Worm (Caenorhabditis elegans): Measurements from ENCODE around the gene mrps-23.

Gene mrps-23

DNA sequence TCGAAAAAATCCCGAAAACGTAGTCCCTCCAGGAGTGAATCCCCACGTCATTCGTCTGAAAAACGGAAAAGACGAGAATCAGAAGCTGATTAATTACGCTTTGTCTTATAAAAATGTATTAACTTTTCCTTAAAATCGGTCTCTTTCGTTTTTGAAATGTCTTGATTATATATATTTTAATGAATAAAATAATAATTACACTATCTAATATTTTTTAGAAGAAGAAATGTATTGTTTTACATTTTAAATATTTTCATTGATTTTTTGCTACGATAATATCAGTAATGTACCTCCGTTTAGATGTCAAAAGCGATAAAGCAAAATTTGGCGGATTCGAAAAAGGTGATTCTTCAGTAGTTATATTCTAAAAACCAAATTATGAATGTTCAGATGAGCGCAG lies 1.8 kb upstream of the mrps-23 start, which contains the start of gene trpp-3:
Gene trpp-3 (plus strand): TSS at position 301 of the 400 bp plus-strand sequence.
- TF ChIP-seq nhr-237 (tag; optimal IDR thresholded peaks at IDR 0.05) (no peak), hlh-1 (tag; optimal IDR thresholded peaks at IDR 0.05) (no peak), nhr-12 (tag; optimal IDR thresholded peaks at IDR 0.05) (no peak), ces-1 (GFP tag; optimal IDR thresholded peaks at IDR 0.05) (no peak), lin-32 (GFP tag; optimal IDR thresholded peaks at IDR 0.05) (no peak), mab-5 (tag; optimal IDR thresholded peaks at IDR 0.05) (no peak), M03D4.4 (tag; optimal IDR thresholded peaks at IDR 0.05) (no peak), ztf-11 (tag; optimal IDR thresholded peaks at IDR 0.05) (no peak), unc-62 (GFP tag; optimal IDR thresholded peaks at IDR 0.05) (no peak), flh-1 (GFP tag; optimal IDR thresholded peaks at IDR 0.05) (no peak)

DNA sequence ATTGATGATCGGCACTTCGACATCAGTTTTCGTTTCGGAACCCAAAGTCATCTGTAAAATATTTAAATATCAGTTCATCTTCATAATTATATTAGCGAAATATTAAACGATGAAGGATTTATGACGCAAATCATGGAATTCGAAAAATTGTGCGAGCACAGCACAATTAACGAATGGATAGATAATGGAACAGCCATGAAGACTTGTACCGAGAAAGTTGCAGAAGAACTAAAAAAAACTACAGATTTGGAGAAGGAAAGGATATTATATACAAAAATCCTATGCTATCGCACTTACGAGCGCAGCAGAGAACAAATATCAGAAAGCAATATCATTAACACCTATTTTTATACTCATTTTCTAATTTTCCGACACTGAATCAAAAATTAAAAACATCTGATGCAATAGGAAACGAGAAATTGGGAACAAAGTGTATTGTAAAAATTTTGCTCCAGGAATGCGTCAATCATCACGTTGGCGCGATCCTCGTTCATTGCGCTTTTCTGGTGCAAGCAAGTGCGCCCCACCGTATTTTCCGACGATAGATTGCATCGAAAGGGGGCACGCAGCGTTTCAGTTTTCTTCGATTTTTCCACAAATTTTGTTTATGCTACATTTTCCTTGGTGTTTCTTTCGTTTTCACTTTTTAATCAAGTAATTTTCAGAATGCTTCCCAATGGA lies 1.9 kb downstream of the mrps-23 start, which contains the start of the genes clu-1 and prp-40:
Gene clu-1 (minus strand): TSS at position 51 of the 681 bp plus-strand sequence.
Gene prp-40 (plus strand): TSS at position 666 of the 681 bp plus-strand sequence.
- TF ChIP-seq mep-1 (tag; optimal IDR thresholded peaks at IDR 0.05) (peak; percentile 63), lin-32 (GFP tag; optimal IDR thresholded peaks at IDR 0.05) (no peak), ceh-39 (tag; optimal IDR thresholded peaks at IDR 0.05) (peak; percentile 58), ztf-11 (tag; optimal IDR thresholded peaks at IDR 0.05) (no peak), ham-2 (GFP tag; optimal IDR thresholded peaks at IDR 0.05) (no peak), unc-120 (tag; optimal IDR thresholded peaks at IDR 0.05; ENCODE audit: poor library complexity, severe bottlenecking) (peak; percentile 30), ceh-83 (GFP tag; optimal IDR thresholded peaks at IDR 0.05) (no peak), zip-8 (tag; optimal IDR thresholded peaks at IDR 0.05) (no peak), nhr-237 (tag; optimal IDR thresholded peaks at IDR 0.05) (peak; percentile 75), lin-13 (tag; optimal IDR thresholded peaks at IDR 0.05) (peak; percentile 81), drap-1 (GFP tag; optimal IDR thresholded peaks at IDR 0.05) (peak; percentile 15), M03D4.4 (tag; optimal IDR thresholded peaks at IDR 0.05) (no peak), elt-1 (tag; optimal IDR thresholded peaks at IDR 0.05; ENCODE audit: borderline replicate concordance, insufficient read depth) (peak; percentile 13), unc-39 (tag; optimal IDR thresholded peaks at IDR 0.05) (no peak), unc-62 (GFP tag; optimal IDR thresholded peaks at IDR 0.05) (peak; percentile 24), ces-1 (GFP tag; optimal IDR thresholded peaks at IDR 0.05) (peak; percentile 72), elt-3 (tag; optimal IDR thresholded peaks at IDR 0.05) (no peak), nhr-76 (tag; optimal IDR thresholded peaks at IDR 0.05) (no peak), blmp-1 (tag; optimal IDR thresholded peaks at IDR 0.05) (no peak), hlh-1 (tag; optimal IDR thresholded peaks at IDR 0.05) (peak; percentile 36), lsy-2 (tag; optimal IDR thresholded peaks at IDR 0.05) (peak; percentile 82), bed-3 (GFP tag; optimal IDR thresholded peaks at IDR 0.05) (no peak), pha-4 (tag; optimal IDR thresholded peaks at IDR 0.05) (peak; percentile 88)

DNA sequence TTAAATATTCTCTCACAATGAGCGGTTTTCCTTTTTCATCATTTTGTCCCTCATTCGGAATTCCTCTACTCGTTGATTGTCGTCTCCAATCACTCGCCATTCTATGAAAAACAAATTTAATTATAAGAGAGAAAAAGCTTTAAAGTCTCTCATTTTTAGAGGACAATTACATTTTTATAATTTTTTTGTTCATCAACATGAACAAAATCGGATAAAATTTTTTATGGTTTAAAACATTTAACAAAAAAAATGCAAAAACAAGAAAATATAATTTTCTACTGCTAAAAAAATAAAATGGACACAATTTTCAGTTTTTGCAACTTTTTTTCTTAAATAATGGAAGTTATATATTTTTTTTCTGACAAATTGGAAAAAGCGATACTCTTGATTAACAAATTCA lies 7.3 kb downstream of the mrps-23 start, which contains the start of gene F55H2.7:
Gene F55H2.7 (minus strand): TSS at position 101 of the 400 bp plus-strand sequence.
- no peak for TF ChIP-seq lin-32 (GFP tag; optimal IDR thresholded peaks at IDR 0.05)
- no peak for TF ChIP-seq nhr-76 (tag; optimal IDR thresholded peaks at IDR 0.05)
- TF ChIP-seq lin-13 (tag; optimal IDR thresholded peaks at IDR 0.05), result no peak
- no peak for TF ChIP-seq ztf-11 (tag; optimal IDR thresholded peaks at IDR 0.05)
- TF ChIP-seq ceh-43 (GFP tag; optimal IDR thresholded peaks at IDR 0.05), result no peak
- TF ChIP-seq tbx-8 (GFP tag; optimal IDR thresholded peaks at IDR 0.05), result no peak
- TF ChIP-seq pha-4 (tag; optimal IDR thresholded peaks at IDR 0.05), result no peak
- no peak for TF ChIP-seq snpc-4 (tag; optimal IDR thresholded peaks at IDR 0.05)
- no peak for TF ChIP-seq ceh-39 (tag; optimal IDR thresholded peaks at IDR 0.05)
- no peak for TF ChIP-seq unc-120 (tag; optimal IDR thresholded peaks at IDR 0.05; ENCODE audit: poor library complexity, severe bottlenecking)
- TF ChIP-seq nhr-28 (tag; optimal IDR thresholded peaks at IDR 0.05), result no peak

- TF ChIP-seq nhr-76 (tag; optimal IDR thresholded peaks at IDR 0.05), result no peak
- TF ChIP-seq elt-1 (tag; optimal IDR thresholded peaks at IDR 0.05; ENCODE audit: borderline replicate concordance, insufficient read depth), result no peak
- TF ChIP-seq blmp-1 (tag; optimal IDR thresholded peaks at IDR 0.05), result no peak
- no peak for TF ChIP-seq cnd-1 (tag; optimal IDR thresholded peaks at IDR 0.05)
- TF ChIP-seq mab-5 (tag; optimal IDR thresholded peaks at IDR 0.05), result no peak
- TF ChIP-seq lin-13 (tag; optimal IDR thresholded peaks at IDR 0.05), result no peak
- no peak for TF ChIP-seq nhr-28 (tag; optimal IDR thresholded peaks at IDR 0.05)
- no peak for TF ChIP-seq unc-62 (GFP tag; optimal IDR thresholded peaks at IDR 0.05)
- no peak for TF ChIP-seq nhr-237 (tag; optimal IDR thresholded peaks at IDR 0.05)
- no peak for TF ChIP-seq drap-1 (GFP tag; optimal IDR thresholded peaks at IDR 0.05)
- TF ChIP-seq lsy-2 (tag; optimal IDR thresholded peaks at IDR 0.05), result no peak
Measured at ce11 chrIII:9513569-9513968, 9.9 kb downstream of the mrps-23 start, which contains the start of gene F55H2.8. TSS of gene F55H2.8 (plus strand) at chrIII:9513869.
